Fruit fly (Drosophila melanogaster) whole organism, adult: Measurements from ENCODE around the gene RanGAP.
A peak's percentile ranks its signal among the peaks of the same experiment; 100 is the strongest.

Experiments
- CG11617 ChIP-seq: fragments of 200-800 bp; sonication (Bioruptor generic); optimal IDR thresholded peaks from 2 replicates; lab custom pipeline; 2017; ENCODE audit warnings: mild to moderate bottlenecking, missing biosample characterization, missing genetic modification reagents, missing genetic modification characterization
- CG12768 ChIP-seq: fragments of 200-800 bp; sonication (Bioruptor generic); optimal IDR thresholded peaks from 2 replicates; lab custom pipeline; 2017; ENCODE audit warnings: missing biosample characterization, missing genetic modification characterization, mild to moderate bottlenecking, moderate library complexity, missing genetic modification reagents
- CG14711 ChIP-seq: fragments of 200-800 bp; sonication (Bioruptor generic); optimal IDR thresholded peaks from 2 replicates; lab custom pipeline; 2018; ENCODE audit warnings: missing biosample characterization, mild to moderate bottlenecking, missing genetic modification characterization, moderate library complexity
- CG1620 ChIP-seq: fragments of 200-800 bp; sonication (Bioruptor generic); optimal IDR thresholded peaks from 2 replicates; lab custom pipeline; 2016; ENCODE audit warnings: missing biosample characterization, missing genetic modification characterization
- CG5204 ChIP-seq: fragments of 200-800 bp; sonication (Bioruptor generic); optimal IDR thresholded peaks from 2 replicates; lab custom pipeline; 2016; ENCODE audit warnings: missing biosample characterization, missing genetic modification characterization
- CG7101 ChIP-seq: fragments of 200-800 bp; sonication (Bioruptor generic); optimal IDR thresholded peaks from 2 replicates; lab custom pipeline; 2018; ENCODE audit warnings: missing biosample characterization, mild to moderate bottlenecking, missing genetic modification characterization, moderate library complexity
- Clk ChIP-seq: fragments of 200-800 bp; sonication (Bioruptor generic); optimal IDR thresholded peaks from 2 replicates; lab custom pipeline; 2017; ENCODE audit warnings: missing biosample characterization, missing genetic modification characterization
- bab1 ChIP-seq: fragments of 200-800 bp; sonication (Bioruptor generic); optimal IDR thresholded peaks from 3 replicates; lab custom pipeline; 2019; ENCODE audit warnings: missing biosample characterization, mild to moderate bottlenecking, missing genetic modification characterization, moderate library complexity
- cic ChIP-seq: fragments of 200-800 bp; sonication (Bioruptor generic); optimal IDR thresholded peaks from 2 replicates; lab custom pipeline; 2017; ENCODE audit warnings: missing biosample characterization, mild to moderate bottlenecking, missing genetic modification characterization, moderate library complexity
- kay ChIP-seq: fragments of 200-800 bp; sonication (Bioruptor generic); peaks from one replicate; lab custom pipeline; 2016; ENCODE audit warnings: missing biosample characterization, missing genetic modification characterization, borderline replicate concordance

DNA sequence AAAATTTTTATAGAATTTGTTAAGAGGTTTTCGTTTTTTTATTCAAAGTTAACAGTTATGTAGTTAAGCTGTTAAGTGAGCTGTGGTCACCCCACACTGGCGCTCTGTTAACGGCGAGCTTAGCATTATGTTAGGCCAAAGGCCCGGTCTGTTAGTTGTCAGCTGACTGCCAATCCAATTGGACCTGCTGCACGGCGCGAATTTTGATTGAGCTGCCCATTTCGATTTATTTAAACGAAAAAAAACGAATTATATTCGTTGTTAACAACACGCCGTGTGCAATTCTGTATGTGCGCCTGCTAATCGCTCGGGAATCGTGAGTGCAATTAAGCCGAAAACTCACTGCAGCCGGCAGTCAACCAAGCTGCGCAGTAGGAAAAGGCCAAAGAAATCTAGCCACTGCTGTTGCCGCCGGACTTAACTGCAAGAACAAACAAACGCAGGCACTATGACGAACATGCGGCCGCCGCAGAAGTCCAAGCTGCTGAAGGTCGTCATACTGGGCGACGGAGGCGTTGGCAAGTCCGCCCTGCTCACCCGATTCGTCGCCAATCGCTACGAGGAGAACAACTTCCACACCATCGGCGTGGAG, 9.2 kb upstream of the RanGAP start, which contains the start of gene Rab9:
- TF ChIP-seq CG1620 (GFP tag; lab: Kevin White, UChicago), result no peak
- peak; percentile 26 for TF ChIP-seq CG7101
- no peak for TF ChIP-seq CG5204
- peak; percentile 12 for TF ChIP-seq CG14711
- no peak for TF ChIP-seq Clk (GFP tag; lab: Kevin White, UChicago)
- TF ChIP-seq bab1 (GFP tag; lab: Kevin White, UChicago), result peak; percentile 73
- TF ChIP-seq cic (GFP tag; lab: Kevin White, UChicago), result peak; percentile 73
- TF ChIP-seq CG11617 (GFP tag; lab: Kevin White, UChicago), result no peak
- TF ChIP-seq CG12768, result peak; percentile 64
- TF ChIP-seq kay (GFP tag; lab: Kevin White, UChicago), result no peak
